Worm (Caenorhabditis elegans): Measurements from ENCODE around the gene wrt-3.

DNA sequence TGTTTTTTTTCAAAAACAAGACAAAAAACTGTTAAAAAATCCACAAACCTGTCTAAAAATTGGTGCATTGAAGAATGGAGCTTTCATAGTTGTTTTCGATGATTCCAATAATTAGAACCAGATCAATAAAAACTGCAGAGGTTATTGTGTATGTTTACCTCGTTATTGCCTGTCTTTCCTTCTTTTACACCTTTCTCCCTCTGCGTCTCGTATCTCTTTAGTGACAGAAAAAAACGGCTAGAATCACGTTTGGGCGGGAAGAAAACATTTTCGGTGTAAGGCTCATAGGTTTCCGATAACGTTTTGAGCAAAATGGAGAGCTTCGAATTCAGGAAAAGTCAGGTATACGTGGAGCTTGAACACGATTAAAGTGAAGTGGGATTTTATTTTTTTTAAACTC lies 31.4 kb upstream of the wrt-3 start, which contains the start of gene ethe-1:
- no peak for TF ChIP-seq hnd-1 (tag; optimal IDR thresholded peaks at IDR 0.05)
- no peak for TF ChIP-seq ets-7 (tag; optimal IDR thresholded peaks at IDR 0.05)
- TF ChIP-seq hmbx-1 (tag; optimal IDR thresholded peaks at IDR 0.05), result no peak
- TF ChIP-seq ama-1 (optimal IDR thresholded peaks at IDR 0.05), result no peak
- TF ChIP-seq scrt-1 (GFP tag; IDR thresholded peaks at IDR 0.05), result no peak
- no peak for TF ChIP-seq flt-1 (GFP tag; IDR thresholded peaks at IDR 0.05)
- TF ChIP-seq aly-1 (tag; optimal IDR thresholded peaks at IDR 0.05), result no peak
- no peak for TF ChIP-seq tbx-11 (GFP tag; IDR thresholded peaks at IDR 0.05)
- TF ChIP-seq sea-1 (GFP tag; conservative IDR thresholded peaks at IDR 0.05), result no peak
- TF ChIP-seq ceh-13 (GFP tag; optimal IDR thresholded peaks at IDR 0.05), result no peak
- TF ChIP-seq B0310.2 (tag; optimal IDR thresholded peaks at IDR 0.05), result no peak
- no peak for TF ChIP-seq tbx-37 (GFP tag; conservative IDR thresholded peaks at IDR 0.05)

Data from whole organism, early embryonic.